Fruit fly (Drosophila melanogaster): Measurements from ENCODE around the gene Gr23a.

- TF ChIP-seq psq (optimal IDR thresholded peaks at IDR 0.05) = no peak
- TF ChIP-seq usp (GFP tag; optimal IDR thresholded peaks at IDR 0.05) = no peak
- TF ChIP-seq EcR (GFP tag; optimal IDR thresholded peaks at IDR 0.05) = no peak
- no peak for TF ChIP-seq CG8478 (optimal IDR thresholded peaks at IDR 0.05)
- TF ChIP-seq Dll (optimal IDR thresholded peaks at IDR 0.05) = no peak
- no peak for TF ChIP-seq pan (optimal IDR thresholded peaks at IDR 0.05)
Measured at dm6 chr2L:2721317-2721716, 51.7 kb downstream of the Gr23a start.

Measured in whole organism.